Worm (Caenorhabditis elegans): ENCODE data around the gene C25H3.14.

Gene C25H3.14

DNA sequence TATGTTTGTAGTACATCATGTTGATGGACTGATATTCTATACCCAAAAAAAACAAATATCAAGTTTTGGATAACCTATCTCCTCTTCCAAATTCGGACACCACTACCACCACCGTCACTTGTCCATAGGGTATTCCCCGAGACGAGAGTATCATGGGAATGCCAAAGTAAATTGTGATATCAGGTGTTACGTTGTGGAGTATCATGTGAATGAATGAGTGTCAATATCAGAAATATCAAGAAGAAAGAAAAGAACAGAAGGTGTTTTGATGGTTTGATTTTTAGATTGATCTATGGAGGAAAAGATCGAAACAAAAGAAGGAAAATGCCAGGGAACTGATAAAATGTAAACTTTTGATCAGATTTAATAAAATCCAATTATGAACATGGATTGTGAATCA, 3.4 kb downstream of the C25H3.14 start:
- TF ChIP-seq ets-4 (GFP tag; optimal IDR thresholded peaks at IDR 0.05) (no peak), nhr-80 (tag; optimal IDR thresholded peaks at IDR 0.05) (peak; percentile 58), B0035.1 (tag; optimal IDR thresholded peaks at IDR 0.05) (no peak), tlf-1 (GFP tag; optimal IDR thresholded peaks at IDR 0.05) (peak; percentile 25), snpc-1.1 (tag; optimal IDR thresholded peaks at IDR 0.05; ENCODE audit: insufficient read depth) (no peak), lag-1 (GFP tag; IDR thresholded peaks at IDR 0.05) (no peak), F33H1.4 (GFP tag; IDR thresholded peaks at IDR 0.05) (no peak), ztf-28 (GFP tag; IDR thresholded peaks at IDR 0.05) (no peak), efl-1 (GFP tag; optimal IDR thresholded peaks at IDR 0.05) (no peak), let-607 (tag; optimal IDR thresholded peaks at IDR 0.05) (no peak), C17E4.6 (GFP tag; IDR thresholded peaks at IDR 0.05) (no peak), atf-7 (tag; optimal IDR thresholded peaks at IDR 0.05) (peak; percentile 41), nfya-1 (tag; optimal IDR thresholded peaks at IDR 0.05; ENCODE audit: borderline replicate concordance, insufficient read depth) (no peak), him-1 (tag; optimal IDR thresholded peaks at IDR 0.05) (no peak), lsl-1 (GFP tag; optimal IDR thresholded peaks at IDR 0.05) (no peak), die-1 (tag; optimal IDR thresholded peaks at IDR 0.05) (no peak), K12H6.12 (tag; optimal IDR thresholded peaks at IDR 0.05) (no peak), fkh-3 (tag; optimal IDR thresholded peaks at IDR 0.05) (no peak), sdz-38 (tag; optimal IDR thresholded peaks at IDR 0.05) (no peak), ama-1 (optimal IDR thresholded peaks at IDR 0.05) (no peak), ama-1 (GFP tag; optimal IDR thresholded peaks at IDR 0.05) (no peak), F52B5.7 (tag; optimal IDR thresholded peaks at IDR 0.05) (no peak), T07F8.4 (tag; optimal IDR thresholded peaks at IDR 0.05) (no peak), hrde-1 (tag; optimal IDR thresholded peaks at IDR 0.05; ENCODE audit: borderline replicate concordance) (no peak), madf-8 (GFP tag; conservative IDR thresholded peaks at IDR 0.05) (no peak), egrh-3 (GFP tag; IDR thresholded peaks at IDR 0.05) (no peak), bed-2 (GFP tag; IDR thresholded peaks at IDR 0.05) (no peak), lin-26 (GFP tag; IDR thresholded peaks at IDR 0.05) (peak; percentile 51; the same call in 1 of the 2 replicates), Y79H2A.3 (GFP tag; conservative IDR thresholded peaks at IDR 0.05) (no peak), ceh-27 (GFP tag; optimal IDR thresholded peaks at IDR 0.05) (no peak), lin-40 (tag; optimal IDR thresholded peaks at IDR 0.05) (no peak), tbp1 (GFP tag; optimal IDR thresholded peaks at IDR 0.05) (peak; percentile 29), hmg-1.2 (GFP tag; IDR thresholded peaks at IDR 0.05) (no peak), madf-6 (GFP tag; IDR thresholded peaks at IDR 0.05) (no peak), ztf-3 (GFP tag; optimal IDR thresholded peaks at IDR 0.05) (no peak), lir-1 (GFP tag; conservative IDR thresholded peaks at IDR 0.05) (no peak), snpc-4 (GFP tag; optimal IDR thresholded peaks at IDR 0.05) (no peak), snpc-4 (tag; optimal IDR thresholded peaks at IDR 0.05) (peak in 2 of 4 experiments; percentile 21 to 64), rcor-1 (GFP tag; IDR thresholded peaks at IDR 0.05) (no peak), dpff-1 (tag; optimal IDR thresholded peaks at IDR 0.05) (no peak), ekl-4 (GFP tag; IDR thresholded peaks at IDR 0.05) (no peak), ceh-79 (tag; optimal IDR thresholded peaks at IDR 0.05) (no peak), xnd-1 (tag; optimal IDR thresholded peaks at IDR 0.05) (no peak), dpl-1 (GFP tag; optimal IDR thresholded peaks at IDR 0.05) (no peak), F22D6.2 (tag; optimal IDR thresholded peaks at IDR 0.05) (no peak), ztf-18 (tag; optimal IDR thresholded peaks at IDR 0.05) (no peak), attf-5 (GFP tag; optimal IDR thresholded peaks at IDR 0.05) (peak; percentile 37), B0336.3 (GFP tag; IDR thresholded peaks at IDR 0.05) (0 out of 2 replicates have a peak, but pooled peaks have one; percentile 20), chd-7 (tag; optimal IDR thresholded peaks at IDR 0.05) (peak; percentile 33), nfyb-1 (GFP tag; IDR thresholded peaks at IDR 0.05) (no peak)
